Worm (Caenorhabditis elegans) whole organism, L1 larva: Measurements from ENCODE around the gene nhr-214.

ENCODE experiments used
- aha-1 ChIP-seq: fragments of 150-350 bp; optimal IDR thresholded peaks from 2 replicates; lab custom pipeline; 2014; ENCODE audit warnings: missing biosample characterization, missing genetic modification characterization
- alr-1 ChIP-seq: fragments of 200-800 bp; sonication (Bioruptor generic); optimal IDR thresholded peaks from 2 replicates; lab custom pipeline; 2018; ENCODE audit warnings: borderline replicate concordance, mild to moderate bottlenecking, missing genetic modification characterization, missing compliant biosample characterization
- ama-1 ChIP-seq: fragments of 150-350 bp; optimal IDR thresholded peaks from 2 replicates; lab custom pipeline; 2014
- ets-5 ChIP-seq: fragments of 200-800 bp; sonication (Bioruptor generic); IDR thresholded peaks from 2 replicates; pipeline ENCODE4 v1.3.6; 2022; ENCODE audit warnings: missing genetic modification characterization, missing compliant biosample characterization
- hlh-17 ChIP-seq: fragments of 200-800 bp; sonication (Bioruptor generic); optimal IDR thresholded peaks from 2 replicates; lab custom pipeline; 2018; ENCODE audit warnings: missing genetic modification characterization, mild to moderate bottlenecking, missing compliant biosample characterization, moderate library complexity, borderline replicate concordance
- isw-1 ChIP-seq: fragments of 200-800 bp; sonication (Bioruptor generic); IDR thresholded peaks from 2 replicates; pipeline ENCODE4 v1.3.6; 2022; ENCODE audit warnings: missing genetic modification characterization, missing compliant biosample characterization
- lin-13 ChIP-seq: fragments of 150-350 bp; optimal IDR thresholded peaks from 2 replicates; lab custom pipeline; 2014; ENCODE audit warnings: missing biosample characterization, missing genetic modification reagents, missing genetic modification characterization
- lin-14 ChIP-seq: fragments of 200-800 bp; sonication (Bioruptor generic); optimal IDR thresholded peaks from 2 replicates; lab custom pipeline; 2018; ENCODE audit warnings: mild to moderate bottlenecking, missing genetic modification characterization, moderate library complexity, missing compliant biosample characterization
- rnt-1 ChIP-seq: sonication (generic microtip); optimal IDR thresholded peaks from 2 replicates; lab custom pipeline; 2016; ENCODE audit warnings: mild to moderate bottlenecking, missing genetic modification characterization, moderate library complexity, missing compliant biosample characterization
- skn-1 ChIP-seq: fragments of 150-350 bp; optimal IDR thresholded peaks from 2 replicates; lab custom pipeline; 2014; ENCODE audit warnings: missing biosample characterization, missing genetic modification characterization
- unc-86 ChIP-seq: sonication (generic microtip); optimal IDR thresholded peaks from 2 replicates; lab custom pipeline; 2016; ENCODE audit warnings: missing genetic modification characterization, missing compliant biosample characterization

DNA sequence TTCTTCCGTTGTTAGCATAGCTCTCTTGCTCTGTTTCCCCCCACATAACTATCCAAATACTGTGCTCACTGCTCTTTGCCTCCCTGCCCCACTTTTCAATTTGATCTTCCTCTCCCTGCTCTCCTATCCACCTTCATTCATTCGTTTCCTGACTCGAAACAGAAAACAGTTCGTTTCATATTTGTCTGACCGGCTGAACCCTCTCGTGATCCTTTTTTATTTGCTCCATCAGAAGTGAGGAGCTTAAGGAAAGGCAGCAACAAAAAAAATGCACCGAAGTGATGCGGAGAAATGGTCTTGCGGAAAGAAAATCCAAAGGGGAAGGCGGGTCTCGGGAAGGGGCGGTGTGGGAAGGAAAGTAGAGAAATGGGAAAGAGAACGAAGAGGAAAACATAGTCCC is 19.6 kb upstream of the nhr-214 start:
- TF ChIP-seq ama-1 (lab: Kevin White, UChicago), result no peak
- TF ChIP-seq rnt-1, result no peak
- no peak for TF ChIP-seq aha-1 (tag; lab: Kevin White, UChicago)
- no peak for TF ChIP-seq lin-13 (GFP tag; lab: Kevin White, UChicago)
- TF ChIP-seq ets-5 (GFP tag; lab: Robert Waterston, UW), result no peak
- peak; percentile 26 for TF ChIP-seq lin-14 (GFP tag; lab: Kevin White, UChicago)
- no peak for TF ChIP-seq alr-1
- no peak for TF ChIP-seq skn-1
- no peak for TF ChIP-seq unc-86 (tag; lab: Kevin White, UChicago)
- TF ChIP-seq hlh-17, result no peak
- TF ChIP-seq isw-1 (GFP tag; lab: Robert Waterston, UW), result no peak
